Worm (Caenorhabditis elegans) whole organism, L3 larva: ENCODE results near the gene fbxa-113.

Experiments
- ZK546.5 ChIP-seq: sonication (generic microtip); optimal IDR thresholded peaks from 2 replicates; lab custom pipeline; 2017; ENCODE audit warnings: missing biosample characterization, missing genetic modification characterization
- aly-2 ChIP-seq: fragments of 150-350 bp; optimal IDR thresholded peaks from 2 replicates; lab custom pipeline; 2014; ENCODE audit warnings: missing biosample characterization, missing genetic modification characterization
- ceh-9 ChIP-seq: sonication (generic microtip); optimal IDR thresholded peaks from 2 replicates; lab custom pipeline; 2018; ENCODE audit warnings: missing biosample characterization, missing genetic modification characterization
- daf-12 ChIP-seq: fragments of 150-350 bp; optimal IDR thresholded peaks from 2 replicates; lab custom pipeline; 2014; ENCODE audit warnings: missing biosample characterization, missing genetic modification reagents, missing genetic modification characterization
- egl-27 ChIP-seq: sonication (generic microtip); optimal IDR thresholded peaks from 4 replicates; lab custom pipeline; 2017; ENCODE audit warnings: missing biosample characterization, missing genetic modification reagents, missing genetic modification characterization
- egl-5 ChIP-seq: fragments of 150-350 bp; optimal IDR thresholded peaks from 2 replicates; lab custom pipeline; 2017; ENCODE audit warnings: missing biosample characterization, missing genetic modification reagents, missing genetic modification characterization, inconsistent platforms
- elt-1 ChIP-seq: fragments of 150-350 bp; optimal IDR thresholded peaks from 2 replicates; lab custom pipeline; 2014; ENCODE audit warnings: missing biosample characterization, missing genetic modification characterization
- elt-2 ChIP-seq: sonication (generic microtip); optimal IDR thresholded peaks from 2 replicates; lab custom pipeline; 2016; ENCODE audit warnings: missing genetic modification reagents, mild to moderate bottlenecking, missing genetic modification characterization, missing compliant biosample characterization
- elt-3 ChIP-seq, 3 experiments: fragments of 150-350 bp in 1 of 3; sonication (generic microtip) in 2 of 3; optimal IDR thresholded peaks; 2 replicates in 2 of 3; 4 replicates in 1 of 3; lab custom pipeline; 2014 to 2017; ENCODE audit warnings: missing biosample characterization in 3 of 3, missing genetic modification characterization in 3 of 3
- fkh-10 ChIP-seq: sonication (generic microtip); optimal IDR thresholded peaks from 2 replicates; lab custom pipeline; 2017; ENCODE audit warnings: missing biosample characterization, missing genetic modification reagents, missing genetic modification characterization
- fkh-2 ChIP-seq: fragments of 150-350 bp; optimal IDR thresholded peaks from 2 replicates; lab custom pipeline; 2014; ENCODE audit warnings: missing biosample characterization, missing genetic modification reagents, missing genetic modification characterization
- fos-1 ChIP-seq: fragments of 150-350 bp; optimal IDR thresholded peaks from 2 replicates; lab custom pipeline; 2014; ENCODE audit warnings: missing biosample characterization, missing genetic modification characterization
- hmg-11 ChIP-seq: sonication (generic microtip); optimal IDR thresholded peaks from 2 replicates; lab custom pipeline; 2016; ENCODE audit warnings: missing genetic modification characterization, missing compliant biosample characterization
- jun-1 ChIP-seq: fragments of 150-350 bp; optimal IDR thresholded peaks from 2 replicates; lab custom pipeline; 2014; ENCODE audit warnings: missing biosample characterization, missing genetic modification reagents, missing genetic modification characterization
- lin-15B ChIP-seq: fragments of 150-350 bp; optimal IDR thresholded peaks from 2 replicates; lab custom pipeline; 2014; ENCODE audit warnings: missing biosample characterization, missing genetic modification characterization
- lin-39 ChIP-seq: fragments of 150-350 bp; optimal IDR thresholded peaks from 2 replicates; lab custom pipeline; 2018; ENCODE audit warnings: missing biosample characterization, missing genetic modification reagents, missing genetic modification characterization
- mdl-1 ChIP-seq: fragments of 150-350 bp; optimal IDR thresholded peaks from 2 replicates; lab custom pipeline; 2014; ENCODE audit warnings: missing biosample characterization, missing genetic modification characterization
- nfya-1 ChIP-seq: sonication (generic microtip); optimal IDR thresholded peaks from 2 replicates; lab custom pipeline; 2017; ENCODE audit warnings: missing genetic modification characterization, mild to moderate bottlenecking, missing compliant biosample characterization, antibody characterized with exemption, moderate library complexity; ENCODE audit not compliant: insufficient read depth
- nhr-11 ChIP-seq: fragments of 150-350 bp; optimal IDR thresholded peaks from 2 replicates; lab custom pipeline; 2014; ENCODE audit warnings: missing biosample characterization, missing genetic modification characterization
- nhr-12 ChIP-seq: fragments of 150-350 bp; optimal IDR thresholded peaks from 2 replicates; lab custom pipeline; 2014; ENCODE audit warnings: missing biosample characterization, missing genetic modification characterization
- nhr-23 ChIP-seq: fragments of 150-350 bp; optimal IDR thresholded peaks from 2 replicates; lab custom pipeline; 2014; ENCODE audit warnings: missing biosample characterization, missing genetic modification reagents, missing genetic modification characterization
- nhr-237 ChIP-seq: fragments of 150-350 bp; optimal IDR thresholded peaks from 2 replicates; lab custom pipeline; 2014; ENCODE audit warnings: missing biosample characterization, missing genetic modification characterization
- nhr-25 ChIP-seq: sonication (generic microtip); optimal IDR thresholded peaks from 2 replicates; lab custom pipeline; 2017; ENCODE audit warnings: missing biosample characterization, missing genetic modification characterization
- nhr-28 ChIP-seq: fragments of 150-350 bp; optimal IDR thresholded peaks from 2 replicates; lab custom pipeline; 2014; ENCODE audit warnings: missing biosample characterization, missing genetic modification characterization
- nhr-43 ChIP-seq: sonication (generic microtip); optimal IDR thresholded peaks from 2 replicates; lab custom pipeline; 2016; ENCODE audit warnings: mild to moderate bottlenecking, missing genetic modification characterization, missing compliant biosample characterization; ENCODE audit not compliant: poor library complexity, severe bottlenecking
- nhr-67 ChIP-seq: fragments of 150-350 bp; optimal IDR thresholded peaks from 2 replicates; lab custom pipeline; 2014; ENCODE audit warnings: missing biosample characterization, missing genetic modification characterization
- nhr-76 ChIP-seq: fragments of 150-350 bp; sonication (generic microtip); optimal IDR thresholded peaks from 5 replicates; lab custom pipeline; 2014; ENCODE audit warnings: missing biosample characterization, missing genetic modification characterization
- nhr-77 ChIP-seq: fragments of 150-350 bp; optimal IDR thresholded peaks from 2 replicates; lab custom pipeline; 2014; ENCODE audit warnings: missing biosample characterization, missing genetic modification characterization
- pha-4 ChIP-seq: fragments of 150-350 bp; optimal IDR thresholded peaks from 2 replicates; lab custom pipeline; 2014; ENCODE audit warnings: missing biosample characterization, missing genetic modification reagents, missing genetic modification characterization
- sea-2 ChIP-seq: fragments of 150-350 bp; sonication (generic microtip); optimal IDR thresholded peaks from 4 replicates; lab custom pipeline; 2014; ENCODE audit warnings: missing biosample characterization, missing genetic modification reagents, missing genetic modification characterization
- snpc-4 ChIP-seq: fragments of 150-350 bp; optimal IDR thresholded peaks from 2 replicates; lab custom pipeline; 2014; ENCODE audit warnings: missing biosample characterization, missing genetic modification characterization
- tbx-2 ChIP-seq: sonication (generic microtip); optimal IDR thresholded peaks from 2 replicates; lab custom pipeline; 2016; ENCODE audit warnings: mild to moderate bottlenecking, missing genetic modification characterization, missing compliant biosample characterization
- unc-39 ChIP-seq: sonication (generic microtip); optimal IDR thresholded peaks from 4 replicates; lab custom pipeline; 2017; ENCODE audit warnings: missing biosample characterization, missing genetic modification characterization
- unc-62 ChIP-seq: fragments of 150-350 bp; sonication (generic microtip); optimal IDR thresholded peaks from 4 replicates; lab custom pipeline; 2014; ENCODE audit warnings: missing biosample characterization, missing genetic modification reagents, missing genetic modification characterization
- ztf-11 ChIP-seq: fragments of 150-350 bp; optimal IDR thresholded peaks from 2 replicates; lab custom pipeline; 2014; ENCODE audit warnings: missing biosample characterization, missing genetic modification characterization
- ztf-4 ChIP-seq: fragments of 150-350 bp; optimal IDR thresholded peaks from 2 replicates; lab custom pipeline; 2014; ENCODE audit warnings: missing biosample characterization, missing genetic modification characterization

Gene fbxa-113

ce11 chrV:20203085-20203484, at the start of gene fbxa-113:
Gene fbxa-113, plus strand, starts transcription at chrV:20203385.
- TF ChIP-seq nfya-1 (tag; lab: Kevin White, UChicago) (no peak), hmg-11 (tag; lab: Kevin White, UChicago) (no peak), nhr-77 (no peak), egl-27 (tag; lab: Kevin White, UChicago) (no peak), nhr-28 (tag; lab: Kevin White, UChicago) (no peak), ceh-9 (no peak), nhr-43 (tag; lab: Kevin White, UChicago) (no peak), lin-15B (tag; lab: Kevin White, UChicago) (no peak), unc-62 (GFP tag; lab: Kevin White, UChicago) (no peak), aly-2 (tag; lab: Kevin White, UChicago) (no peak), nhr-237 (no peak), unc-39 (tag; lab: Kevin White, UChicago) (no peak), elt-3 (tag; optimal IDR thresholded peaks at IDR 0.05; lab: Kevin White, UChicago) (no peak), fos-1 (tag; lab: Kevin White, UChicago) (no peak), jun-1 (tag; lab: Kevin White, UChicago) (no peak), nhr-76 (no peak), nhr-67 (no peak), tbx-2 (no peak), elt-2 (tag; lab: Kevin White, UChicago) (no peak)
- TF ChIP-seq, all 47 proteins: peak for 0

ce11 chrV:20158223-20158622, 45.0 kb upstream of the fbxa-113 start, which contains the start of gene F19B2.6:
Gene F19B2.6, plus strand, starts transcription at chrV:20158523.
- TF ChIP-seq elt-3 (tag; optimal IDR thresholded peaks at IDR 0.05; lab: Kevin White, UChicago) (no peak), snpc-4 (no peak), jun-1 (tag; lab: Kevin White, UChicago) (no peak), fkh-10 (no peak), nhr-67 (no peak), ceh-9 (no peak), nhr-11 (tag; lab: Kevin White, UChicago) (no peak), lin-39 (no peak), nhr-23 (no peak), daf-12 (no peak), mdl-1 (tag; lab: Kevin White, UChicago) (no peak), nhr-12 (tag; lab: Kevin White, UChicago) (no peak), nhr-43 (tag; lab: Kevin White, UChicago) (no peak), fkh-2 (tag; lab: Kevin White, UChicago) (no peak), ZK546.5 (tag; lab: Kevin White, UChicago) (no peak), nfya-1 (tag; lab: Kevin White, UChicago) (no peak)

ce11 chrV:20161781-20162289, 41.4 kb upstream of the fbxa-113 start:
- TF ChIP-seq egl-5 (tag; lab: Kevin White, UChicago) (no peak), fos-1 (tag; lab: Kevin White, UChicago) (no peak), nhr-11 (tag; lab: Kevin White, UChicago) (no peak), jun-1 (tag; lab: Kevin White, UChicago) (no peak), elt-2 (tag; lab: Kevin White, UChicago) (no peak), nhr-25 (tag; lab: Kevin White, UChicago) (no peak), aly-2 (tag; lab: Kevin White, UChicago) (no peak), nfya-1 (tag; lab: Kevin White, UChicago) (no peak), elt-3 (tag; optimal IDR thresholded peaks at IDR 0.05; lab: Kevin White, UChicago) (no peak), ztf-4 (no peak), elt-1 (tag; lab: Kevin White, UChicago) (no peak), lin-39 (no peak), ztf-11 (tag; lab: Kevin White, UChicago) (no peak), sea-2 (GFP tag; lab: Kevin White, UChicago) (no peak), egl-27 (tag; lab: Kevin White, UChicago) (no peak), unc-39 (tag; lab: Kevin White, UChicago) (no peak), pha-4 (tag; lab: Kevin White, UChicago) (no peak)
